Worm (Caenorhabditis elegans) whole organism, late embryonic: ENCODE results near the gene M176.11.
A peak's percentile ranks its signal among the peaks of the same experiment; 100 is the strongest.

ENCODE experiments used
- C38D4.7 ChIP-seq: fragments of 200-800 bp; sonication (Bioruptor generic); optimal IDR thresholded peaks from 2 replicates; lab custom pipeline; 2018; ENCODE audit warnings: mild to moderate bottlenecking, missing genetic modification characterization, moderate library complexity, missing compliant biosample characterization
- F13H6.1 ChIP-seq: sonication (generic microtip); optimal IDR thresholded peaks from 2 replicates; lab custom pipeline; 2016; ENCODE audit warnings: missing genetic modification characterization, missing compliant biosample characterization
- K02D7.2 ChIP-seq: sonication (generic microtip); optimal IDR thresholded peaks from 2 replicates; lab custom pipeline; 2017; ENCODE audit warnings: mild to moderate bottlenecking, missing genetic modification characterization, missing compliant biosample characterization
- K09A11.1 ChIP-seq: sonication (generic microtip); optimal IDR thresholded peaks from 2 replicates; lab custom pipeline; 2017; ENCODE audit warnings: antibody characterized with exemption, mild to moderate bottlenecking, missing genetic modification characterization, missing compliant biosample characterization; ENCODE audit not compliant: insufficient read depth
- T23F11.4 ChIP-seq: fragments of 200-800 bp; sonication (Bioruptor generic); optimal IDR thresholded peaks from 2 replicates; lab custom pipeline; 2018; ENCODE audit warnings: mild to moderate bottlenecking, missing genetic modification characterization, missing compliant biosample characterization
- Y22D7AL.16 ChIP-seq: sonication (generic microtip); optimal IDR thresholded peaks from 2 replicates; lab custom pipeline; 2016; ENCODE audit warnings: missing genetic modification characterization, missing compliant biosample characterization
- ceh-14 ChIP-seq: sonication (generic microtip); optimal IDR thresholded peaks from 2 replicates; lab custom pipeline; 2016; ENCODE audit warnings: missing genotype, missing genetic modification characterization, missing compliant biosample characterization
- ceh-2 ChIP-seq: sonication (generic microtip); optimal IDR thresholded peaks from 2 replicates; lab custom pipeline; 2016; ENCODE audit warnings: missing genotype, missing genetic modification characterization, missing compliant biosample characterization
- ceh-30 ChIP-seq: fragments of 150-350 bp; optimal IDR thresholded peaks from 2 replicates; lab custom pipeline; 2014; ENCODE audit warnings: missing biosample characterization, missing genetic modification characterization
- ceh-34 ChIP-seq: sonication (generic microtip); optimal IDR thresholded peaks from 2 replicates; lab custom pipeline; 2016; ENCODE audit warnings: mild to moderate bottlenecking, missing genetic modification characterization, missing compliant biosample characterization
- ceh-48 ChIP-seq: sonication (generic microtip); optimal IDR thresholded peaks from 2 replicates; lab custom pipeline; 2016; ENCODE audit warnings: missing genetic modification characterization, inconsistent platforms, missing compliant biosample characterization
- ceh-9 ChIP-seq: sonication (generic microtip); optimal IDR thresholded peaks from 2 replicates; lab custom pipeline; 2016; ENCODE audit warnings: mild to moderate bottlenecking, missing genetic modification characterization, inconsistent platforms, missing compliant biosample characterization
- che-1 ChIP-seq: sonication (generic microtip); optimal IDR thresholded peaks from 2 replicates; lab custom pipeline; 2016; ENCODE audit warnings: mild to moderate bottlenecking, missing genetic modification characterization, missing compliant biosample characterization
- dmd-4 ChIP-seq: sonication (generic microtip); optimal IDR thresholded peaks from 2 replicates; lab custom pipeline; 2016; ENCODE audit warnings: borderline replicate concordance, missing genetic modification characterization, missing compliant biosample characterization
- elt-2 ChIP-seq: sonication (generic microtip); optimal IDR thresholded peaks from 2 replicates; lab custom pipeline; 2016; ENCODE audit warnings: missing genetic modification reagents, missing genetic modification characterization, missing compliant biosample characterization
- elt-4 ChIP-seq: sonication (generic microtip); optimal IDR thresholded peaks from 2 replicates; lab custom pipeline; 2016; ENCODE audit warnings: missing genetic modification characterization, missing compliant biosample characterization
- eyg-1 ChIP-seq: sonication (generic microtip); optimal IDR thresholded peaks from 2 replicates; lab custom pipeline; 2016; ENCODE audit warnings: missing genotype, missing genetic modification characterization, missing compliant biosample characterization
- fkh-10 ChIP-seq: fragments of 150-350 bp; optimal IDR thresholded peaks from 2 replicates; lab custom pipeline; 2014; ENCODE audit warnings: missing biosample characterization, missing genetic modification reagents, missing genetic modification characterization
- fkh-6 ChIP-seq: sonication (generic microtip); optimal IDR thresholded peaks from 2 replicates; lab custom pipeline; 2016; ENCODE audit warnings: missing genetic modification characterization, missing compliant biosample characterization
- hlh-13 ChIP-seq: fragments of 200-800 bp; sonication (Bioruptor generic); optimal IDR thresholded peaks from 2 replicates; lab custom pipeline; 2018; ENCODE audit warnings: mild to moderate bottlenecking, missing genetic modification characterization, missing compliant biosample characterization
- hlh-15 ChIP-seq: sonication (generic microtip); optimal IDR thresholded peaks from 2 replicates; lab custom pipeline; 2016; ENCODE audit warnings: missing genetic modification characterization, missing compliant biosample characterization
- nfya-1 ChIP-seq: sonication (generic microtip); optimal IDR thresholded peaks from 2 replicates; lab custom pipeline; 2017; ENCODE audit warnings: missing genetic modification characterization, mild to moderate bottlenecking, missing compliant biosample characterization, antibody characterized with exemption, moderate library complexity
- nhr-232 ChIP-seq: sonication (generic microtip); optimal IDR thresholded peaks from 2 replicates; lab custom pipeline; 2016; ENCODE audit warnings: missing genetic modification characterization, missing compliant biosample characterization
- odd-2 ChIP-seq: sonication (generic microtip); optimal IDR thresholded peaks from 2 replicates; lab custom pipeline; 2017; ENCODE audit warnings: antibody characterized with exemption, mild to moderate bottlenecking, missing genetic modification characterization, missing compliant biosample characterization
- pax-1 ChIP-seq: fragments of 150-350 bp; optimal IDR thresholded peaks from 2 replicates; lab custom pipeline; 2014; ENCODE audit warnings: missing biosample characterization, missing genetic modification characterization
- pha-2 ChIP-seq: sonication (generic microtip); optimal IDR thresholded peaks from 2 replicates; lab custom pipeline; 2017; ENCODE audit warnings: mild to moderate bottlenecking, missing genetic modification characterization, missing compliant biosample characterization
- pros-1 ChIP-seq: fragments of 150-350 bp; optimal IDR thresholded peaks from 2 replicates; lab custom pipeline; 2014; ENCODE audit warnings: missing biosample characterization, missing genetic modification reagents, missing genetic modification characterization
- rnt-1 ChIP-seq: sonication (generic microtip); optimal IDR thresholded peaks from 2 replicates; lab custom pipeline; 2016; ENCODE audit warnings: missing genetic modification characterization, missing compliant biosample characterization
- sox-2 ChIP-seq: fragments of 200-800 bp; sonication (Bioruptor generic); IDR thresholded peaks from 2 replicates; pipeline ENCODE4 v1.3.6; 2022; ENCODE audit warnings: missing genetic modification reagents, missing genetic modification characterization, missing compliant biosample characterization
- syd-9 ChIP-seq: sonication (generic microtip); optimal IDR thresholded peaks from 2 replicates; lab custom pipeline; 2016; ENCODE audit warnings: mild to moderate bottlenecking, missing genetic modification characterization, moderate library complexity, missing compliant biosample characterization
- unc-3 ChIP-seq, 2 experiments: fragments of 200-800 bp in 1 of 2; sonication (Bioruptor generic) in 1 of 2; sonication (generic microtip) in 1 of 2; conservative IDR thresholded peaks in 1 of 2; optimal IDR thresholded peaks in 1 of 2; 2 replicates each; pipeline versions ENCODE4 v1.3.6 to Lab custom; 2016 to 2022; ENCODE audit warnings: missing compliant biosample characterization in 2 of 2, missing genetic modification characterization in 2 of 2, missing genetic modification reagents in 1 of 2
- unc-42 ChIP-seq: sonication (generic microtip); optimal IDR thresholded peaks from 2 replicates; lab custom pipeline; 2016; ENCODE audit warnings: missing genotype, missing genetic modification characterization, missing compliant biosample characterization
- zip-5 ChIP-seq: sonication (generic microtip); optimal IDR thresholded peaks from 2 replicates; lab custom pipeline; 2016; ENCODE audit warnings: missing genetic modification characterization, missing compliant biosample characterization
- ztf-16 ChIP-seq: sonication (generic microtip); optimal IDR thresholded peaks from 2 replicates; lab custom pipeline; 2017; ENCODE audit warnings: missing genetic modification characterization, missing compliant biosample characterization

M176.11 gene

DNA sequence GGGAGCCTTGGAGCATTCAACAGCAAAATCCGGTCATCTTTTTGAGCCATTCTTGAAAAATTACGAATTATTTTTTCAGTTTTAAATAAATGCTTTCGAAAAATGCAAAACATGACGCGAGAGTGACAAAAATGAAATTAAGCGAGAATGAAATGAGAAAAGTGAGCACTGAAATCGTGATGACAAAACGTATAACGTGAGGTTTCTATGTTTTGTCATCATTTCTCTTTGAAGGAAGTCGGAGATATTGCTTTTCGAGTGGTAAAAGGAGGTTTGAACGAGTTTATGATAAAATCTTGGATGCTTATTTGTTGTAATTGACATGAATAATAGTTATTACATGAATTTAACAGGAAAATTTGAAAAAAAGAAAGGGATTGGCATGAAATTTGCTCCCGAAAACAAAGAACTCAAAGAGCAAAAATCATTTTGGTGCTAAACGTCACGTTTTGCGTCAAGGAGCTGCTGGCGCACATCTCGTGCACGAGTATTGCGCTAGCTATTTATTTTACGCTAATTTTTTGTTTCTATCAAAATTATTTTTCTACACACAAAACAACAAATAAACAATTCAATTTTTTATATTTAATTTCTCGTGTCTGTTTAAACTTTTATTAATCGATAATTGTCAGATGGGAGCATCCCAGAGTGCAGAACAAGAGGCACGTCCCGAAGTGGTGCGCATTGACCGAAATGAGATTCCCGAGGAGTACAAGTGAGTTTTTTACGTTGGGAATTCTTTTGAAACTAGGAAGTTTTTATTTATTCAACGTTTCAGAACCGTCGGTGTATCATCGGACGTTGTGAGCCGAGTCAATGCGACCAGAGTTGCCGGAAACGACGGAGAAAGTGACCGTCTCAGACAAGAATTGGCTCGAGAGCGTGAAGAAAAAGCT is 5.4 kb upstream of the M176.11 start, which contains the start of the genes gss-1 and chch-3 (continued):
- no peak for TF ChIP-seq Y22D7AL.16 (tag; lab: Kevin White, UChicago)
- TF ChIP-seq rnt-1 (tag; lab: Kevin White, UChicago) = no peak
- TF ChIP-seq ztf-16 (tag; lab: Kevin White, UChicago) = no peak
- no peak for TF ChIP-seq ceh-30 (tag; lab: Kevin White, UChicago)
- TF ChIP-seq K02D7.2 = no peak
- no peak for TF ChIP-seq syd-9 (tag; lab: Kevin White, UChicago)
- TF ChIP-seq zip-5 (tag; lab: Kevin White, UChicago) = no peak
- TF ChIP-seq sox-2 (GFP tag; lab: Robert Waterston, UW) = no peak
- TF ChIP-seq eyg-1 (tag; lab: Kevin White, UChicago) = no peak
- no peak for TF ChIP-seq F13H6.1 (tag; lab: Kevin White, UChicago)
- no peak for TF ChIP-seq fkh-6 (tag; lab: Kevin White, UChicago)
- no peak for TF ChIP-seq pros-1 (tag; lab: Kevin White, UChicago)
- no peak for TF ChIP-seq dmd-4 (tag; lab: Kevin White, UChicago)
- no peak for TF ChIP-seq fkh-10
- no peak for TF ChIP-seq ceh-34 (tag; lab: Kevin White, UChicago)
- TF ChIP-seq che-1 (tag; lab: Kevin White, UChicago) = no peak
- TF ChIP-seq T23F11.4 (GFP tag; lab: Kevin White, UChicago) = no peak
- no peak for TF ChIP-seq hlh-15 (tag; lab: Kevin White, UChicago)
- TF ChIP-seq C38D4.7 = no peak
- no peak for TF ChIP-seq pax-1 (tag; lab: Kevin White, UChicago)
- TF ChIP-seq ceh-2 (tag; lab: Kevin White, UChicago) = peak; percentile 16
- no peak for TF ChIP-seq odd-2 (tag; lab: Kevin White, UChicago)
- TF ChIP-seq elt-4 (tag; lab: Kevin White, UChicago) = no peak
- 0 out of 2 replicates have a peak, but pooled peaks have one; percentile 14 for TF ChIP-seq unc-3 (GFP tag; conservative IDR thresholded peaks at IDR 0.05; lab: Robert Waterston, UW)
- no peak for TF ChIP-seq unc-3 (tag; optimal IDR thresholded peaks at IDR 0.05; lab: Kevin White, UChicago)
- no peak for TF ChIP-seq K09A11.1 (tag; lab: Kevin White, UChicago)
- peak; percentile 33 for TF ChIP-seq ceh-14 (tag; lab: Kevin White, UChicago)
- peak; percentile 45 for TF ChIP-seq nfya-1 (tag; lab: Kevin White, UChicago)
- TF ChIP-seq nhr-232 (tag; lab: Kevin White, UChicago) = no peak
- TF ChIP-seq unc-42 = peak; percentile 36

DNA sequence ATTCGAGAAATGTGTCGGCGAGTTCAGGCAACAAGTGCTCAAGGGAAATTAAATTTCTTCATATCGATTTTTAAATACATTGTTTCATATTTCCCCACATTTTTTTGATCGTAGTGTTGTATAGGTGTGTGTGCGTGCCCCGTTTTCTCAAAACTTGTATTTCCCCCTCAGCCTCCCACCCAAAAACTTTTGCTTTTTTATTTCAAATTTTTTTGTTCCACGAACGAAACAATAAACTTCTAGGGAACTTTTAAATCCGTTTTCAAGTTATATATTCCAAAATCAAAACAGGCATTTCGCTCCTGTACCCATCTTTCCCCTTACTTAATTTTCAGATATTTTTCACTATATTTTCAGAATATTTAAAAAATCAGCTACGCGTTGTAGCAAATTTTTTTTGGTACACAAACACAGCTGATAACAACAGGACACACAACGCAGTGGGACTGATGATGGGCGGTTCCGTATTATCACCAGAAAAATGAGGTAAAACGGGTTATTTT is 4.0 kb upstream of the M176.11 start, which contains the start of the genes M176.4 and M176.16:
TSS of gene M176.4 (plus strand) at position 301 of the 503 bp plus-strand sequence.
TSS of gene M176.16 (plus strand) at position 453 of the 503 bp plus-strand sequence.
- TF ChIP-seq dmd-4 (tag; lab: Kevin White, UChicago) (no peak), elt-2 (tag; lab: Kevin White, UChicago) (peak; percentile 22)

DNA sequence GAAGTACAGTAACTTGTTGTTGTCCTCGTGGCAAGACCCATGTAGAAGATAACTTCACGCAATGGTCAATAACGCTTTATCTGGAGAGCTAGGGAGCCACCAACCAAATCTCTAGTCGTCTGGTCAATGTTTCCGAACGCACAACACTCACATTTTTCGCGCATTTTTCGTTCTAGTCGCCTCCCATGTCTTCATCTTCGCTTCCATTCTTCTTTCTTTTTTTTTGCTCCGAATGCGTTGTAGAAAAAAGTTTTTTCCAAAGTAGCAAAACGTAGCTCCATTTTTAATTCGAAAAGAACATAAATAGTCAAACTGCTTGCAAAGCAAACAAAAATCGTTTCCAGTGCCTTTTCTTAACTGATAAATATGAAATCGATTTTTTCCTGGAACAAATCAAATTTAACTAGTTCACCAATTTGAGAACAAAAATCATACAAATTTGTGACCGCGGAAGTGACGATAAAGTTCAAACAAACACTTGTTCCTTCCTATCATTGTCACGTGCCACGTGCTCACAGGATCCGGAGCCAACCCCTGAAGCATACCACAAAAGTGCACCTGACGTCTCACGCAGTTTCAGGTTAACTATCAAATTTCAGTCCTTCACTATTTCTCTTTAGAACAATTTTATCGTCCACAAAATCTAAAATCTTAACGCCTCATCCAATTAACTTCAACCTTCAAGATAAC is 3.1 kb upstream of the M176.11 start:
- no peak for TF ChIP-seq hlh-13 (GFP tag; lab: Kevin White, UChicago)
- TF ChIP-seq ceh-9 (tag; lab: Kevin White, UChicago) = no peak
- no peak for TF ChIP-seq pha-2 (tag; lab: Kevin White, UChicago)
- no peak for TF ChIP-seq nhr-232 (tag; lab: Kevin White, UChicago)
- TF ChIP-seq fkh-6 (tag; lab: Kevin White, UChicago) = no peak
- TF ChIP-seq unc-42 = no peak
- TF ChIP-seq sox-2 (GFP tag; lab: Robert Waterston, UW) = no peak
- no peak for TF ChIP-seq ceh-48 (tag; lab: Kevin White, UChicago)
